Worm (Caenorhabditis elegans): ENCODE measurements around the gene acs-21.
"Not testable (repeated sequence)": the region's sequence is repeated elsewhere in the genome, so short reads cannot be mapped to it uniquely, and the experiment has no call there.

Gene acs-21

ce11 chrV:3094351-3094750 is 5.5 kb downstream of the acs-21 start, which contains the start of gene cyp-33C9:
TSS of gene cyp-33C9 (minus strand) at chrV:3094561.
- TF ChIP-seq ceh-13 (GFP tag; optimal IDR thresholded peaks at IDR 0.05), result no peak
- no peak for TF ChIP-seq hmbx-1 (tag; optimal IDR thresholded peaks at IDR 0.05)
- TF ChIP-seq hnd-1 (tag; optimal IDR thresholded peaks at IDR 0.05), result no peak
- no peak for TF ChIP-seq scrt-1 (GFP tag; IDR thresholded peaks at IDR 0.05)
- TF ChIP-seq ama-1 (optimal IDR thresholded peaks at IDR 0.05), result no peak
- TF ChIP-seq tbx-37 (GFP tag; conservative IDR thresholded peaks at IDR 0.05), result no peak
- TF ChIP-seq tbx-11 (GFP tag; IDR thresholded peaks at IDR 0.05), result no peak
- no peak for TF ChIP-seq hmg-4 (GFP tag; optimal IDR thresholded peaks at IDR 0.05)
- TF ChIP-seq ceh-36 (tag; optimal IDR thresholded peaks at IDR 0.05), result no peak
- TF ChIP-seq ets-7 (tag; optimal IDR thresholded peaks at IDR 0.05), result no peak
- no peak for TF ChIP-seq F13C5.2 (tag; optimal IDR thresholded peaks at IDR 0.05)

ce11 chrV:3100527-3100926 is 11.7 kb downstream of the acs-21 start:
- no peak for TF ChIP-seq scrt-1 (GFP tag; IDR thresholded peaks at IDR 0.05)
- TF ChIP-seq sea-1 (GFP tag; conservative IDR thresholded peaks at IDR 0.05), result no peak
- TF ChIP-seq ama-1 (optimal IDR thresholded peaks at IDR 0.05), result no peak
- no peak for TF ChIP-seq ets-7 (tag; optimal IDR thresholded peaks at IDR 0.05)
- no peak for TF ChIP-seq B0310.2 (tag; optimal IDR thresholded peaks at IDR 0.05)
- TF ChIP-seq F13C5.2 (tag; optimal IDR thresholded peaks at IDR 0.05), result no peak

- not testable (repeated sequence) for TF ChIP-seq sea-1 (GFP tag; conservative IDR thresholded peaks at IDR 0.05); tbx-37 (GFP tag; conservative IDR thresholded peaks at IDR 0.05); flt-1 (GFP tag; IDR thresholded peaks at IDR 0.05)
Measured at ce11 chrV:3102049-3102448, 13.2 kb downstream of the acs-21 start, which contains the start of gene Y73C8C.4. TSS of gene Y73C8C.4 (minus strand) at chrV:3102149.

ce11 chrV:3104134-3104533 is 15.3 kb downstream of the acs-21 start, which contains the start of gene str-66:
TSS of gene str-66 (minus strand) at chrV:3104234.
- no peak for TF ChIP-seq hmbx-1 (tag; optimal IDR thresholded peaks at IDR 0.05)
- TF ChIP-seq tra-4 (tag; optimal IDR thresholded peaks at IDR 0.05), result no peak
- no peak for TF ChIP-seq tbx-37 (GFP tag; conservative IDR thresholded peaks at IDR 0.05)
- no peak for TF ChIP-seq scrt-1 (GFP tag; IDR thresholded peaks at IDR 0.05)
- TF ChIP-seq ceh-13 (GFP tag; optimal IDR thresholded peaks at IDR 0.05), result no peak
- TF ChIP-seq aly-1 (tag; optimal IDR thresholded peaks at IDR 0.05), result no peak
- TF ChIP-seq pes-1 (GFP tag; IDR thresholded peaks at IDR 0.05), result no peak
- no peak for TF ChIP-seq ets-7 (tag; optimal IDR thresholded peaks at IDR 0.05)
- no peak for TF ChIP-seq flt-1 (GFP tag; IDR thresholded peaks at IDR 0.05)
- no peak for TF ChIP-seq F13C5.2 (tag; optimal IDR thresholded peaks at IDR 0.05)
- no peak for TF ChIP-seq ceh-36 (tag; optimal IDR thresholded peaks at IDR 0.05)
- TF ChIP-seq ama-1 (optimal IDR thresholded peaks at IDR 0.05), result no peak

- no peak for TF ChIP-seq ceh-36 (tag; optimal IDR thresholded peaks at IDR 0.05)
- no peak for TF ChIP-seq tra-4 (tag; optimal IDR thresholded peaks at IDR 0.05)
Measured at ce11 chrV:3105810-3106209, 16.9 kb downstream of the acs-21 start, which contains the start of gene str-69. TSS of gene str-69 (minus strand) at chrV:3105910.

ce11 chrV:3106785-3107184 is 17.9 kb downstream of the acs-21 start:
- no peak for TF ChIP-seq B0310.2 (tag; optimal IDR thresholded peaks at IDR 0.05)
- TF ChIP-seq pes-1 (GFP tag; IDR thresholded peaks at IDR 0.05), result no peak

ce11 chrV:3107450-3107849 is 18.6 kb downstream of the acs-21 start, which contains the start of gene str-68:
TSS of gene str-68 (minus strand) at chrV:3107550.
- TF ChIP-seq sea-1 (GFP tag; conservative IDR thresholded peaks at IDR 0.05) (no peak), hmbx-1 (tag; optimal IDR thresholded peaks at IDR 0.05) (no peak), aly-1 (tag; optimal IDR thresholded peaks at IDR 0.05) (no peak), scrt-1 (GFP tag; IDR thresholded peaks at IDR 0.05) (no peak), pes-1 (GFP tag; IDR thresholded peaks at IDR 0.05) (no peak), B0310.2 (tag; optimal IDR thresholded peaks at IDR 0.05) (no peak), tra-4 (tag; optimal IDR thresholded peaks at IDR 0.05) (no peak), hnd-1 (tag; optimal IDR thresholded peaks at IDR 0.05) (no peak), F13C5.2 (tag; optimal IDR thresholded peaks at IDR 0.05) (no peak)

ce11 chrV:3112198-3112597 is 23.3 kb downstream of the acs-21 start:
- TF ChIP-seq sea-1 (GFP tag; conservative IDR thresholded peaks at IDR 0.05), result no peak
- no peak for TF ChIP-seq hmbx-1 (tag; optimal IDR thresholded peaks at IDR 0.05)
- no peak for TF ChIP-seq tbx-37 (GFP tag; conservative IDR thresholded peaks at IDR 0.05)
- no peak for TF ChIP-seq ceh-36 (tag; optimal IDR thresholded peaks at IDR 0.05)
- TF ChIP-seq flt-1 (GFP tag; IDR thresholded peaks at IDR 0.05), result no peak
- no peak for TF ChIP-seq aly-1 (tag; optimal IDR thresholded peaks at IDR 0.05)
- TF ChIP-seq pes-1 (GFP tag; IDR thresholded peaks at IDR 0.05), result no peak
- no peak for TF ChIP-seq F13C5.2 (tag; optimal IDR thresholded peaks at IDR 0.05)
- no peak for TF ChIP-seq hnd-1 (tag; optimal IDR thresholded peaks at IDR 0.05)
- no peak for TF ChIP-seq B0310.2 (tag; optimal IDR thresholded peaks at IDR 0.05)
- no peak for TF ChIP-seq tbx-11 (GFP tag; IDR thresholded peaks at IDR 0.05)
- no peak for TF ChIP-seq hmg-4 (GFP tag; optimal IDR thresholded peaks at IDR 0.05)

ce11 chrV:3113751-3114150 is 24.9 kb downstream of the acs-21 start, which contains the start of gene Y73C8C.8:
TSS of gene Y73C8C.8 (minus strand) at chrV:3113851.
- TF ChIP-seq tbx-37 (GFP tag; conservative IDR thresholded peaks at IDR 0.05) (no peak), ceh-36 (tag; optimal IDR thresholded peaks at IDR 0.05) (no peak), hnd-1 (tag; optimal IDR thresholded peaks at IDR 0.05) (no peak), ama-1 (optimal IDR thresholded peaks at IDR 0.05) (no peak), tbx-11 (GFP tag; IDR thresholded peaks at IDR 0.05) (no peak), scrt-1 (GFP tag; IDR thresholded peaks at IDR 0.05) (no peak), aly-1 (tag; optimal IDR thresholded peaks at IDR 0.05) (no peak), sea-1 (GFP tag; conservative IDR thresholded peaks at IDR 0.05) (no peak), ets-7 (tag; optimal IDR thresholded peaks at IDR 0.05) (no peak), ceh-13 (GFP tag; optimal IDR thresholded peaks at IDR 0.05) (no peak), pes-1 (GFP tag; IDR thresholded peaks at IDR 0.05) (no peak), hmbx-1 (tag; optimal IDR thresholded peaks at IDR 0.05) (no peak), B0310.2 (tag; optimal IDR thresholded peaks at IDR 0.05) (no peak), F13C5.2 (tag; optimal IDR thresholded peaks at IDR 0.05) (no peak), tra-4 (tag; optimal IDR thresholded peaks at IDR 0.05) (no peak), hmg-4 (GFP tag; optimal IDR thresholded peaks at IDR 0.05) (no peak), flt-1 (GFP tag; IDR thresholded peaks at IDR 0.05) (no peak)

Data from whole organism, early embryonic.